Fruit fly (Drosophila melanogaster) whole organism, prepupa: ENCODE data around the gene CG43658.

Source experiments
- CG10631 ChIP-seq: fragments of 200-800 bp; sonication (Bioruptor generic); optimal IDR thresholded peaks from 2 replicates; lab custom pipeline; 2016; ENCODE audit warnings: missing biosample characterization, missing genetic modification characterization
- CG11294 ChIP-seq: fragments of 200-800 bp; sonication (Bioruptor generic); IDR thresholded peaks from 2 replicates; pipeline ENCODE4 v1.3.6; 2022; ENCODE audit warnings: missing biosample characterization, missing genetic modification characterization
- CG11762 ChIP-seq: fragments of 200-800 bp; sonication (Bioruptor generic); optimal IDR thresholded peaks from 3 replicates; lab custom pipeline; 2016; ENCODE audit warnings: missing biosample characterization, missing genetic modification characterization; ENCODE audit not compliant: insufficient read depth
- CG11902 ChIP-seq: fragments of 200-800 bp; sonication (Bioruptor generic); optimal IDR thresholded peaks from 3 replicates; lab custom pipeline; 2016; ENCODE audit warnings: missing biosample characterization, missing genetic modification characterization
- CG15336 ChIP-seq: fragments of 200-800 bp; sonication (Bioruptor generic); IDR thresholded peaks from 2 replicates; pipeline ENCODE4 v1.3.6; 2022; ENCODE audit warnings: missing biosample characterization, missing genetic modification characterization
- CG3032 ChIP-seq: fragments of 200-800 bp; optimal IDR thresholded peaks from 2 replicates; lab custom pipeline; 2019; ENCODE audit warnings: missing biosample characterization, mild to moderate bottlenecking, missing genetic modification characterization, moderate library complexity
- CG31627 ChIP-seq: fragments of 200-800 bp; sonication (Bioruptor generic); optimal IDR thresholded peaks from 3 replicates; lab custom pipeline; 2016; ENCODE audit warnings: missing biosample characterization, missing genetic modification characterization
- CG32006 ChIP-seq: fragments of 200-800 bp; sonication (Bioruptor generic); optimal IDR thresholded peaks from 3 replicates; lab custom pipeline; 2017; ENCODE audit warnings: missing biosample characterization, mild to moderate bottlenecking, missing genetic modification characterization
- CG34406 ChIP-seq: fragments of 200-800 bp; sonication (Bioruptor generic); optimal IDR thresholded peaks from 3 replicates; lab custom pipeline; 2016; ENCODE audit warnings: missing biosample characterization, missing genetic modification characterization
- CG3919 ChIP-seq: fragments of 200-800 bp; sonication (Bioruptor generic); optimal IDR thresholded peaks from 3 replicates; lab custom pipeline; 2016; ENCODE audit warnings: missing biosample characterization, missing genetic modification characterization
- CG4318 ChIP-seq: fragments of 200-800 bp; sonication (Bioruptor generic); optimal IDR thresholded peaks from 3 replicates; lab custom pipeline; 2017; ENCODE audit warnings: missing biosample characterization, mild to moderate bottlenecking, missing genetic modification characterization
- CG6163 ChIP-seq: fragments of 200-800 bp; sonication (Bioruptor generic); IDR thresholded peaks from 3 replicates; pipeline ENCODE4 v1.3.6; 2022; ENCODE audit warnings: missing biosample characterization, missing genetic modification characterization
- CG6276 ChIP-seq: fragments of 200-800 bp; sonication (Bioruptor generic); optimal IDR thresholded peaks from 2 replicates; lab custom pipeline; 2017; ENCODE audit warnings: missing biosample characterization, mild to moderate bottlenecking, missing genetic modification characterization
- CG6792 ChIP-seq: fragments of 200-800 bp; sonication (Bioruptor generic); optimal IDR thresholded peaks from 3 replicates; lab custom pipeline; 2016; ENCODE audit warnings: missing biosample characterization, missing genetic modification characterization
- CG8119 ChIP-seq: fragments of 200-800 bp; sonication (Bioruptor generic); IDR thresholded peaks from 3 replicates; pipeline ENCODE4 v1.3.6; 2022; ENCODE audit warnings: missing biosample characterization, missing genetic modification characterization
- CG8632 ChIP-seq: fragments of 200-800 bp; sonication (Bioruptor generic); optimal IDR thresholded peaks from 3 replicates; lab custom pipeline; 2016; ENCODE audit warnings: missing biosample characterization, missing genetic modification characterization
- Eip75B ChIP-seq: fragments of 200-800 bp; sonication (Bioruptor generic); optimal IDR thresholded peaks from 3 replicates; lab custom pipeline; 2016; ENCODE audit warnings: missing biosample characterization, missing genetic modification characterization
- Eip78C ChIP-seq: fragments of 200-800 bp; sonication (Bioruptor generic); peaks from one replicate; lab custom pipeline; 2016; ENCODE audit warnings: missing biosample characterization, missing genetic modification characterization
- Eip93F ChIP-seq: fragments of 200-800 bp; sonication (Bioruptor generic); optimal IDR thresholded peaks from 2 replicates; lab custom pipeline; 2016; ENCODE audit warnings: missing biosample characterization, mild to moderate bottlenecking, missing genetic modification characterization
- Ets21C ChIP-seq: fragments of 200-800 bp; sonication (Bioruptor generic); optimal IDR thresholded peaks from 3 replicates; lab custom pipeline; 2016; ENCODE audit warnings: missing biosample characterization, missing genetic modification characterization
- Hr39 ChIP-seq: fragments of 200-800 bp; sonication (Bioruptor generic); optimal IDR thresholded peaks from 2 replicates; lab custom pipeline; 2016; ENCODE audit warnings: missing biosample characterization, missing genetic modification characterization
- Lpt ChIP-seq: fragments of 200-800 bp; sonication (Bioruptor generic); optimal IDR thresholded peaks from 3 replicates; lab custom pipeline; 2016; ENCODE audit warnings: missing biosample characterization, missing genetic modification characterization
- Met ChIP-seq: fragments of 200-800 bp; sonication (Bioruptor generic); optimal IDR thresholded peaks from 3 replicates; lab custom pipeline; 2016; ENCODE audit warnings: missing biosample characterization, missing genetic modification characterization
- Smox ChIP-seq: fragments of 200-800 bp; sonication (Bioruptor generic); optimal IDR thresholded peaks from 3 replicates; lab custom pipeline; 2016; ENCODE audit warnings: missing biosample characterization, missing genetic modification characterization
- Sox102F ChIP-seq: fragments of 200-800 bp; sonication (Bioruptor generic); optimal IDR thresholded peaks from 2 replicates; lab custom pipeline; 2016; ENCODE audit warnings: missing biosample characterization, mild to moderate bottlenecking, missing genetic modification characterization
- Sox14 ChIP-seq: fragments of 200-800 bp; sonication (Bioruptor generic); optimal IDR thresholded peaks from 3 replicates; lab custom pipeline; 2016; ENCODE audit warnings: missing biosample characterization, missing genetic modification characterization
- achi ChIP-seq: fragments of 200-800 bp; sonication (Bioruptor generic); optimal IDR thresholded peaks from 3 replicates; lab custom pipeline; 2016; ENCODE audit warnings: missing biosample characterization, missing genetic modification characterization
- cyc ChIP-seq: fragments of 200-800 bp; sonication (Bioruptor generic); optimal IDR thresholded peaks from 3 replicates; lab custom pipeline; 2016; ENCODE audit warnings: missing biosample characterization, missing genetic modification characterization
- dac ChIP-seq: fragments of 200-800 bp; sonication (Bioruptor generic); optimal IDR thresholded peaks from 2 replicates; lab custom pipeline; 2017; ENCODE audit warnings: missing biosample characterization, mild to moderate bottlenecking, missing genetic modification characterization
- dsx ChIP-seq: fragments of 200-800 bp; optimal IDR thresholded peaks from 3 replicates; lab custom pipeline; 2019; ENCODE audit warnings: missing biosample characterization, mild to moderate bottlenecking, missing genetic modification characterization, moderate library complexity; ENCODE audit not compliant: poor library complexity, severe bottlenecking
- eg ChIP-seq: fragments of 200-800 bp; sonication (Bioruptor generic); IDR thresholded peaks from 3 replicates; pipeline ENCODE4 v1.3.6; 2022; ENCODE audit warnings: missing biosample characterization, missing genetic modification characterization
- esn ChIP-seq: fragments of 200-800 bp; sonication (Bioruptor generic); optimal IDR thresholded peaks from 2 replicates; lab custom pipeline; 2016; ENCODE audit warnings: missing biosample characterization, mild to moderate bottlenecking, missing genetic modification characterization, moderate library complexity
- fd59A ChIP-seq: fragments of 200-800 bp; sonication (Bioruptor generic); optimal IDR thresholded peaks from 2 replicates; lab custom pipeline; 2017; ENCODE audit warnings: missing biosample characterization, mild to moderate bottlenecking, missing genetic modification characterization, missing genetic modification reagents
- fd85E ChIP-seq: fragments of 200-800 bp; sonication (Bioruptor generic); optimal IDR thresholded peaks from 3 replicates; lab custom pipeline; 2016; ENCODE audit warnings: missing biosample characterization, missing genetic modification characterization
- fkh ChIP-seq: fragments of 200-800 bp; sonication (Bioruptor generic); optimal IDR thresholded peaks from 3 replicates; lab custom pipeline; 2017; ENCODE audit warnings: missing biosample characterization, mild to moderate bottlenecking, missing genetic modification characterization, moderate library complexity
- lz ChIP-seq: fragments of 200-800 bp; sonication (Bioruptor generic); optimal IDR thresholded peaks from 3 replicates; lab custom pipeline; 2016; ENCODE audit warnings: missing biosample characterization, missing genetic modification characterization
- net ChIP-seq: fragments of 200-800 bp; sonication (Bioruptor generic); optimal IDR thresholded peaks from 3 replicates; lab custom pipeline; 2016; ENCODE audit warnings: missing biosample characterization, missing genetic modification characterization
- pdm3 ChIP-seq: fragments of 200-800 bp; sonication (Bioruptor generic); optimal IDR thresholded peaks from 3 replicates; lab custom pipeline; 2016; ENCODE audit warnings: missing biosample characterization, missing genetic modification characterization
- salr ChIP-seq, 2 experiments: fragments of 200-800 bp; sonication (Bioruptor generic); optimal IDR thresholded peaks; 3 replicates each; lab custom pipeline; 2016 to 2018; ENCODE audit warnings: missing biosample characterization in 2 of 2, missing genetic modification characterization in 2 of 2, mild to moderate bottlenecking in 1 of 2
- spab ChIP-seq: fragments of 200-800 bp; sonication (Bioruptor generic); optimal IDR thresholded peaks from 2 replicates; lab custom pipeline; 2017; ENCODE audit warnings: missing biosample characterization, mild to moderate bottlenecking, missing genetic modification characterization, missing genetic modification reagents
- ss ChIP-seq, 2 experiments: fragments of 200-800 bp; sonication (Bioruptor generic); optimal IDR thresholded peaks; 2 replicates in 1 of 2; 3 replicates in 1 of 2; lab custom pipeline; 2017 to 2018; ENCODE audit warnings: mild to moderate bottlenecking in 2 of 2, missing biosample characterization in 2 of 2, missing genetic modification characterization in 2 of 2, moderate library complexity in 1 of 2
- topi ChIP-seq: fragments of 200-800 bp; sonication (Bioruptor generic); optimal IDR thresholded peaks from 3 replicates; lab custom pipeline; 2016; ENCODE audit warnings: missing biosample characterization, missing genetic modification characterization

The CG43658 gene

DNA sequence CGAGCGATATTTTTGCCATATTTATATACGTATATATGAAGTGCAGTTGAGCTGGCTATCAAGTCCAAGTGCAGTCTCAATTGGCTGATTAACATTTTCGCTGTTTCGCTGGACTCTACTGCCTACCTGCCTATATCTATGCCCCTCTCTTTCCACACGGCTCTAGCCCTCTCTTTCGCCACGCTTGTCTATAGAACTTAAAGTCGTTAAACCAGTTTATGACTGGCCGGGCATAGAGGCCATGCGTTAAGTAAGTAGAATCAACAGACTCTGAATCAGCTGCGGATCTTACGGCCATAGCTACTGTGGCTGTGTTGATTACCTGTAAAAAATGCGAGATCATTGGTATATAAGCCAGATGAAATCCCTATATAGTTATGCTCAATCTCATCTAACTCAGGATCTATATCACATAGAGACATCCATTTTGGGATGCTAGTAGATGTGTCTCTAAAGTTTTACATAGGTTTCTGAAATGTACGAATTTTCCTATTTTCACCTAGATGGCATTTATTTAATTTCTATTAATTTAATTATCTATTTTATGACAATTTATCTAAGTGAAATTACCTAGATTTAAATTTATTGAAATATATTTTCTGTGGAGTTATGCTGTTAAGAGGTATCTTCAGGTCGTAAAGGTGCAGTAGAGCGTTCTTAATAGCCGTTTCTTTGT is 20.8 kb upstream of the CG43658 start (continued):
- TF ChIP-seq CG8119 (GFP tag; lab: Robert Waterston, UW) (0 out of 3 replicates have a peak, but pooled peaks have one; percentile 30), CG8632 (peak; percentile 54), CG6276 (GFP tag; lab: Kevin White, UChicago) (no peak), CG6792 (GFP tag; lab: Kevin White, UChicago) (peak; percentile 43), dac (GFP tag; lab: Kevin White, UChicago) (no peak), CG31627 (GFP tag; lab: Kevin White, UChicago) (no peak), cyc (no peak), CG10631 (peak; percentile 58), CG11902 (GFP tag; lab: Kevin White, UChicago) (peak; percentile 11), CG11294 (GFP tag; lab: Robert Waterston, UW) (no peak), CG3032 (tag; lab: Kevin White, UChicago) (peak; percentile 32), salr (GFP tag; optimal IDR thresholded peaks at IDR 0.05; lab: Kevin White, UChicago) (peak in 1 of 2 experiments; percentile 50)

DNA sequence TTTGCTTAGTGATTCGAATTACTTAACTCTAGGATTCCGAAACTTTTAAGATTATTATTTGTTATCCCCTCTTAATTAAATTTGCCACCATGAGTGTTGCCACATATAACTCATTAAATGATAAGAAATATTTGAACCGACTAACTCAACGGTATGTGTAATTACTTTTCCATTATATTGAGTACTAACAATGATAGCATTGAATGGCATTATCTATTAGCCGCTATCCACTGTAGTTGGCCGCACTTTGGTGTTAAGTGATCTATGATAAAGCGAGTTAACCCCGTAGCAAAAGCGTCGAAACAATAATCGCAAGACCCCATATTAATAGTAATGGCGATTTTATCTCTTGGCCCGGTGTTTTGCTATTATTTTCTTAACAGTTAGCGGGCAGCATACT is 20.0 kb upstream of the CG43658 start:
- TF ChIP-seq spab (no peak), esn (GFP tag; lab: Kevin White, UChicago) (no peak), Sox102F (GFP tag; lab: Kevin White, UChicago) (no peak), dsx (GFP tag; lab: Kevin White, UChicago) (no peak), CG3032 (tag; lab: Kevin White, UChicago) (no peak), CG6163 (GFP tag; lab: Robert Waterston, UW) (no peak), dac (GFP tag; lab: Kevin White, UChicago) (no peak), Eip78C (GFP tag; lab: Kevin White, UChicago) (no peak), CG4318 (GFP tag; lab: Kevin White, UChicago) (no peak), Smox (GFP tag; lab: Kevin White, UChicago) (no peak), fd59A (GFP tag; lab: Kevin White, UChicago) (no peak), Hr39 (GFP tag; lab: Kevin White, UChicago) (no peak), Lpt (GFP tag; lab: Kevin White, UChicago) (no peak), net (GFP tag; lab: Kevin White, UChicago) (no peak), Eip75B (GFP tag; lab: Kevin White, UChicago) (no peak), CG6792 (GFP tag; lab: Kevin White, UChicago) (no peak), CG34406 (GFP tag; lab: Kevin White, UChicago) (no peak), eg (GFP tag; lab: Robert Waterston, UW) (no peak), Eip93F (GFP tag; lab: Kevin White, UChicago) (no peak)

DNA sequence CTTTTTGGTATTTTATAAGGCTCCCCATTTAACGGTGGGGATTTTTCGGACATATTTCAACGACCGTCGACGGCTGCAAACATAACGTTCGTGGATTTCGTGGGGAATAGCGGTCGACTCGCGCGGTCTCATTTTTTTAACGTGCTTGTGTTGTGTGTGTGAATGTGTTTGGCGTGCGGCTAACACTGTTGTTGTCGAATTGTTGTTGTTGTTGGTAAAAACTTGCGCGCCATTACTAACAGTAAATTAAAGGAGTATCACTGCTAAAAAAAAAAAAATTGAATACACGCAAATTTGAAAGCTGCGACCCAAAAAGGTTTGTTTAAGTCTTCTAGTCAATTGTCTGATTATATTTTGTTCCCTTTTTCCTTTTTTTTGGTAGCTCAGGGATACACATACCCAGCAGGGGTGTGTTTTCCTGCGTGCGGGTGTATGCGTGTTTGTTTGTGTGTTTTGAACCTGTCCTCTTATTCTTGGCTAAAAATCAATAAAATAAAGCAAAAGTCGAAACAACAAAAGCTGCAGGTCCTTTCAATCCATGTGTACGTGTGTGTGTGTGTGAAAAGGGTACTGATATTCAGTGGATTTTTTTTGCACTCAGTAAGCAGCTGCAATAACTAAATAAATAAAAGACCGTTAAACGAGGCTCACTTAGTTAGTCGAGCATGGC is 18.9 kb upstream of the CG43658 start, which contains the start of gene CG12991:
Gene CG12991 (plus strand): TSS at position 80 of the 670 bp plus-strand sequence.
- peak; percentile 40 for TF ChIP-seq Smox (GFP tag; lab: Kevin White, UChicago)
- peak; percentile 42 for TF ChIP-seq CG6276 (GFP tag; lab: Kevin White, UChicago)
- peak; percentile 27 for TF ChIP-seq Met (GFP tag; lab: Kevin White, UChicago)
- TF ChIP-seq pdm3 (GFP tag; lab: Kevin White, UChicago) = peak; percentile 47
- peak; percentile 13 for TF ChIP-seq achi (GFP tag; lab: Kevin White, UChicago)
- TF ChIP-seq CG6792 (GFP tag; lab: Kevin White, UChicago) = peak; percentile 16
- no peak for TF ChIP-seq dac (GFP tag; lab: Kevin White, UChicago)
- no peak for TF ChIP-seq fd85E
- TF ChIP-seq cyc = peak; percentile 16
- TF ChIP-seq topi (GFP tag; lab: Kevin White, UChicago) = no peak
- TF ChIP-seq CG11294 (GFP tag; lab: Robert Waterston, UW) = no peak
- TF ChIP-seq CG6163 (GFP tag; lab: Robert Waterston, UW) = 0 out of 3 replicates have a peak, but pooled peaks have one; percentile 19
- no peak for TF ChIP-seq fd59A (GFP tag; lab: Kevin White, UChicago)
- TF ChIP-seq ss (GFP tag; optimal IDR thresholded peaks at IDR 0.05; lab: Kevin White, UChicago) = peak; percentile 32 to 49
- peak; percentile 26 for TF ChIP-seq Sox14
- no peak for TF ChIP-seq CG10631
- peak; percentile 31 for TF ChIP-seq net (GFP tag; lab: Kevin White, UChicago)
- peak; percentile 36 for TF ChIP-seq CG32006 (GFP tag; lab: Kevin White, UChicago)
- TF ChIP-seq CG15336 (GFP tag; lab: Robert Waterston, UW) = peak; percentile 63
- TF ChIP-seq eg (GFP tag; lab: Robert Waterston, UW) = peak; percentile 56; the same call in 2 of the 3 replicates
- TF ChIP-seq CG8119 (GFP tag; lab: Robert Waterston, UW) = peak; percentile 58
- TF ChIP-seq CG3919 (GFP tag; lab: Kevin White, UChicago) = peak; percentile 35
- peak; percentile 42 for TF ChIP-seq esn (GFP tag; lab: Kevin White, UChicago)
- TF ChIP-seq Ets21C (GFP tag; lab: Kevin White, UChicago) = no peak
- TF ChIP-seq fkh (GFP tag; lab: Kevin White, UChicago) = peak; percentile 20
- TF ChIP-seq CG34406 (GFP tag; lab: Kevin White, UChicago) = no peak
- TF ChIP-seq lz (GFP tag; lab: Kevin White, UChicago) = peak; percentile 34
- TF ChIP-seq Eip78C (GFP tag; lab: Kevin White, UChicago) = peak; percentile 62
- no peak for TF ChIP-seq CG3032 (tag; lab: Kevin White, UChicago)
- no peak for TF ChIP-seq CG11762 (GFP tag; lab: Kevin White, UChicago)
